Worm (Caenorhabditis elegans): ENCODE results near the gene srbc-75.
"Not testable (repeated sequence)": the region's sequence is repeated elsewhere in the genome, so short reads cannot be mapped to it uniquely, and the experiment has no call there.

The srbc-75 gene

DNA sequence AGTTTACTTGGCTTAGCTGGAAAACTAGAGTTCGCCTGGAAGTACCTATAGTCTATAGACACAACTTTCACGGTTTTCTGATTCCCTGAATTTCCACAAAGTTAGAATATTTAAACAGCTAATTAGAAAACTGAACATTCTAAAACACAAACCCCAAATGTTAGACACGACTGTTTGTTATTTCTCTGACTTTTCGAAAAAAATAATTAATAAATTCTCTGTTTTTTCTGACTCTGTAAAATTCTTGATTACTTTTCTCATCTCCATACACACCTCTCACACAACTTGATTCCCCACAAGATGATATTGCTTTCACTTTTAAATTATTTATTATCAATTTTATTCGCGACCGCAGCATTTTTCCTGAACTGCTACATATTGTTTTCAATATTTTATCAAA lies at the start of gene srbc-75:
Gene srbc-75 (plus strand): TSS at position 301 of the 400 bp plus-strand sequence.
- no peak for TF ChIP-seq unc-55 (GFP tag; optimal IDR thresholded peaks at IDR 0.05)
- TF ChIP-seq tbx-7 (tag; optimal IDR thresholded peaks at IDR 0.05), result no peak
- TF ChIP-seq C08G9.2 (tag; optimal IDR thresholded peaks at IDR 0.05), result no peak
- TF ChIP-seq npax-4 (tag; optimal IDR thresholded peaks at IDR 0.05), result no peak
- no peak for TF ChIP-seq dve-1 (tag; optimal IDR thresholded peaks at IDR 0.05)

DNA sequence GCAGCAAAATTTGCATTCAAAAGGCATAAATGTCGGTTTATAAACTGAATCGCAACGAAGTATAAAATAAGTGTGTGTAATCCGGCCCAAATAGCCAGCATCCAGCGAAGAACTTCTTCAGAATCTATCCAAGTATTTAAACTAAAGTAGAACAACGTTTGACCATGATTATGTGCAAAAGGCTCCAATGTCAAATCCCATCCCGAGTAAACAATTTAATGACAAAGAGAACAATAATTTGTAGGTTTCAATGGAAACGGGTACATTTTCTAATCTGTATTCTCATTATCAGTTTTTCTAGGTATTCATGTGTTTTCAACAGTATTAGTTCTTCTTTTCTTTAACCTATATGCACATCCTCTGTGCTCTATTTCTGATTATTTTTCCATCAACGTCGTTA lies 45.9 kb upstream of the srbc-75 start, which contains the start of gene C41G6.12:
Gene C41G6.12 (minus strand): TSS at position 101 of the 400 bp plus-strand sequence.
- TF ChIP-seq unc-42, ceh-30, elt-4 (tag; optimal IDR thresholded peaks at IDR 0.05): not testable (repeated sequence)

DNA sequence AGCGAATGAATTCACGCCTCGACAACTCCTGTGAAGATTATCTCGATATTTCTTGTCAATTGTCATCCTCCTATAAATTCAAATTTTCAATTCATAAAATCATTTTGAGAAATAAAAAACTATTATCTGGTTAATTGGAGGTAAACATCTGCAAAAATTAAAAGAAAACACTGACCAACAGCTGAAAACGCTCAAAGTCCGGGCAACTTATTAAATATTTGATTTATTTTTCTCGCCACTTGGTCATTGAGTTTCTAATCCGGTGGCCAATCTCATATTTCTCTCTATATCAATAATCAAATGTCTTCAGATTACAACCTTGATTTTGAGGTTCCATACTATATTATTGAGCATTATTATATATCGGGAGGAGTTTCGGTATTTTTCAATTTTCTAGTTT lies 41.8 kb upstream of the srbc-75 start, which contains the start of gene sri-24:
Gene sri-24 (plus strand): TSS at position 301 of the 400 bp plus-strand sequence.
- not testable (repeated sequence) for TF ChIP-seq sdc-2, Y22D7AL.16, elt-2 (tag; optimal IDR thresholded peaks at IDR 0.05)

DNA sequence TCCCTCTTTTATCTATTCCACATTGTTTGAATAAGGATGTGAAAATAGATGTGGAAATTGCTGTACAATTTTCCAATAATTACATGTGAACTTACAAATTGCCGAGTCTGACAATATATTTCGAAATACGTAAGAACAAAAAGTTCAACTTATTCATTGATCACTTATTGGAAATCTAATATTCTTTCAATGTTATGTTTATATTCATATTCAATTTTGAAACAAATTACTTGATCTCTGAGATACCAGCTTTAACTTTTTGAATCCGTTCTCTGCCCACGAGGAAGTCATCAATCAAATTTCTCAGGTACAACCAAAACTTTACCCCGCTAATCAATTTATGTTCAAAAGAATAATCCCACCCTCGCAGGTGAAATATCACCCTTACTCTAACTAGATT lies 38.5 kb upstream of the srbc-75 start, which contains the start of gene sri-26:
Gene sri-26 (plus strand): TSS at position 301 of the 400 bp plus-strand sequence.
- TF ChIP-seq ceh-18, tbx-2, ttx-3 (tag; optimal IDR thresholded peaks at IDR 0.05): not testable (repeated sequence)

DNA sequence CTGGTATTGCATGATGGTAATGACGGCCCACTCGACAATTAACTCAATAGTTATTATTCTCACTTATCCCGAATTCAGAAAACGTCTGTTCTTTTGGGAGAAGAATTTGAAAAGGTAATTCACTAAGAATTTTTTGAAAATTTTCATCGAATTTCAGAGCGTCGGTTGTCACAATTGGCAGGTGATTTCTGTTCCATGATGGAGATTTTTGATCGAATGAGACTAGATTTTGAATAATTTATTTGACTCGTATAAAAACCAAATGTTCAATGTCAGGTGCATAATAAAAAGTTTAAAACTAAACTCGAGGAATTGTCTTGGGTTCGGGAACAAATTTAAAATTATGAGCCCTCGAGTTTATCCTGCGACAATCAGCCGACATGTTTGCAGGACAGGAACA lies 36.9 kb upstream of the srbc-75 start, which contains the start of gene sri-25:
Gene sri-25 (plus strand): TSS at position 301 of the 400 bp plus-strand sequence.
- no peak for TF ChIP-seq ceh-30 (tag; optimal IDR thresholded peaks at IDR 0.05)
- TF ChIP-seq ahr-1 (tag; optimal IDR thresholded peaks at IDR 0.05), result no peak
- TF ChIP-seq ref-2 (tag; optimal IDR thresholded peaks at IDR 0.05), result no peak
- no peak for TF ChIP-seq eyg-1 (tag; optimal IDR thresholded peaks at IDR 0.05)
- no peak for TF ChIP-seq tbx-7 (tag; optimal IDR thresholded peaks at IDR 0.05)
- TF ChIP-seq fax-1 (tag; optimal IDR thresholded peaks at IDR 0.05), result no peak
- no peak for TF ChIP-seq fkh-6 (tag; optimal IDR thresholded peaks at IDR 0.05)
- no peak for TF ChIP-seq gmeb-2 (tag; optimal IDR thresholded peaks at IDR 0.05)
- TF ChIP-seq pros-1 (tag; optimal IDR thresholded peaks at IDR 0.05), result no peak
- no peak for TF ChIP-seq nfya-1 (tag; optimal IDR thresholded peaks at IDR 0.05)
- no peak for TF ChIP-seq dve-1 (tag; optimal IDR thresholded peaks at IDR 0.05)
- no peak for TF ChIP-seq ceh-6 (GFP tag; optimal IDR thresholded peaks at IDR 0.05)
- TF ChIP-seq ceh-24 (tag; optimal IDR thresholded peaks at IDR 0.05), result no peak
- no peak for TF ChIP-seq syd-9 (tag; optimal IDR thresholded peaks at IDR 0.05)
- no peak for TF ChIP-seq unc-86 (tag; optimal IDR thresholded peaks at IDR 0.05)
- TF ChIP-seq npax-4 (tag; optimal IDR thresholded peaks at IDR 0.05), result no peak
- no peak for TF ChIP-seq elt-2 (tag; optimal IDR thresholded peaks at IDR 0.05)
- TF ChIP-seq lin-11 (tag; optimal IDR thresholded peaks at IDR 0.05), result no peak
- no peak for TF ChIP-seq pha-2 (tag; optimal IDR thresholded peaks at IDR 0.05)
- TF ChIP-seq fkh-10 (GFP tag; optimal IDR thresholded peaks at IDR 0.05), result no peak

DNA sequence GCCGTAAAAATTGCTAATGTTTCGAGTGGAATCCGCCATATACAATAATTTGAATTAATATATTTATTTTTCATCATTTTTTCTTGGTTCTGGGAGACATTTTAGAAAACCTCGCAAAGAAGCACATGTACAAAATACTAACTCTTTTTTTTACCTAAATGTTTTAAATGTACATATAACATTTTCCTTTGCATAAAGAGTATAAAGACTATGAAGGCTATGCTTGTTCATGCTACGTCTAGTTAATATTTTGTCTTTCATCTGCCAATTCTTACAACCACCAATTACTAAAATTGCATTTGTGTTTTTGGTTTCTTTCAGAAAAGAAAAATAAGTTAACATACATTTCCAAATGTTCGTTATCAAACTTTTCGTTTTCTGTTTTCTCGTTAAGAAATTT lies 32.3 kb upstream of the srbc-75 start, which contains the start of gene irld-25:
Gene irld-25 (plus strand): TSS at position 301 of the 400 bp plus-strand sequence.
- TF ChIP-seq hlh-13 (GFP tag; optimal IDR thresholded peaks at IDR 0.05), result no peak
- no peak for TF ChIP-seq sox-4 (tag; optimal IDR thresholded peaks at IDR 0.05)
- no peak for TF ChIP-seq Y22D7AL.16 (tag; optimal IDR thresholded peaks at IDR 0.05)
- TF ChIP-seq nfya-1 (tag; optimal IDR thresholded peaks at IDR 0.05), result no peak
- TF ChIP-seq lin-11 (tag; optimal IDR thresholded peaks at IDR 0.05), result no peak
- TF ChIP-seq ceh-19 (GFP tag; optimal IDR thresholded peaks at IDR 0.05), result no peak
- TF ChIP-seq dve-1 (tag; optimal IDR thresholded peaks at IDR 0.05), result no peak
- TF ChIP-seq dmd-4 (tag; optimal IDR thresholded peaks at IDR 0.05; ENCODE audit: borderline replicate concordance), result no peak
- TF ChIP-seq hlh-8 (tag; optimal IDR thresholded peaks at IDR 0.05), result no peak
- no peak for TF ChIP-seq ttx-3 (tag; optimal IDR thresholded peaks at IDR 0.05)
- no peak for TF ChIP-seq unc-86 (tag; optimal IDR thresholded peaks at IDR 0.05)
- no peak for TF ChIP-seq F13H6.1 (tag; optimal IDR thresholded peaks at IDR 0.05)
- TF ChIP-seq hlh-15 (tag; optimal IDR thresholded peaks at IDR 0.05), result no peak
- no peak for TF ChIP-seq ahr-1 (tag; optimal IDR thresholded peaks at IDR 0.05)
- TF ChIP-seq ceh-30 (tag; optimal IDR thresholded peaks at IDR 0.05), result no peak
- TF ChIP-seq fkh-6 (tag; optimal IDR thresholded peaks at IDR 0.05), result no peak
- no peak for TF ChIP-seq tbx-2 (tag; optimal IDR thresholded peaks at IDR 0.05)
- no peak for TF ChIP-seq mec-3 (tag; optimal IDR thresholded peaks at IDR 0.05; ENCODE audit: borderline replicate concordance)
- TF ChIP-seq odd-2 (tag; optimal IDR thresholded peaks at IDR 0.05), result no peak
